Worm (Caenorhabditis elegans) whole organism, L4/young adult: ENCODE results near the gene pbs-6.
A peak's percentile ranks its signal among the peaks of the same experiment; 100 is the strongest.

Experiments used
- W03F9.2 ChIP-seq: fragments of 150-350 bp; optimal IDR thresholded peaks from 2 replicates; lab custom pipeline; 2014; ENCODE audit warnings: missing biosample characterization, missing genetic modification characterization
- dao-5 ChIP-seq: sonication (generic microtip); optimal IDR thresholded peaks from 2 replicates; lab custom pipeline; 2016; ENCODE audit warnings: missing genotype, missing genetic modification characterization, moderate library complexity, missing compliant biosample characterization
- him-1 ChIP-seq: sonication (generic microtip); optimal IDR thresholded peaks from 2 replicates; lab custom pipeline; 2016; ENCODE audit warnings: missing genotype, missing genetic modification reagents, missing genetic modification characterization, missing compliant biosample characterization

Gene pbs-6

DNA sequence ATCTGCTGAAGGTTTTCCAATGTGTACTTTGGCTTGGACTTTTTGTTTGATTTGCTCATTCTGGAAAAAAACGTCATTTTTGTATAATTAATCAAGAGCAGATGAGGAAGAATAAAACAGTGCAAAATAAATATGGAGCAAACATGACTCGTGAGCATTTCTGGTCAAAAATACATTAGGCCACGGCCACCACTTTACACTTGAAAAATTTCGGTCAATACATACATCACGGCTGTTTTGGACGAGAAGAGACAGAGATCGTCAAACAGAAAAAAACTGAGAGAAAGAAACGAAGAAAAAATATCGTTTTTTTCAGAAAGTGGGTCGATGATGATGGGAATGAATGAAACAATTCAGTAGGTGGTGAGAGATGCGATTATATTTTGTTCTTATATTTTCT lies 24.4 kb upstream of the pbs-6 start, which contains the start of the genes F09G8.7 and crn-7:
Gene F09G8.7, minus strand, starts transcription at position 60 of the 400 bp plus-strand sequence.
Gene crn-7, plus strand, starts transcription at position 236 of the 400 bp plus-strand sequence.
- TF ChIP-seq dao-5: no peak
- TF ChIP-seq W03F9.2 (tag; lab: Kevin White, UChicago): no peak
- TF ChIP-seq him-1: no peak

DNA sequence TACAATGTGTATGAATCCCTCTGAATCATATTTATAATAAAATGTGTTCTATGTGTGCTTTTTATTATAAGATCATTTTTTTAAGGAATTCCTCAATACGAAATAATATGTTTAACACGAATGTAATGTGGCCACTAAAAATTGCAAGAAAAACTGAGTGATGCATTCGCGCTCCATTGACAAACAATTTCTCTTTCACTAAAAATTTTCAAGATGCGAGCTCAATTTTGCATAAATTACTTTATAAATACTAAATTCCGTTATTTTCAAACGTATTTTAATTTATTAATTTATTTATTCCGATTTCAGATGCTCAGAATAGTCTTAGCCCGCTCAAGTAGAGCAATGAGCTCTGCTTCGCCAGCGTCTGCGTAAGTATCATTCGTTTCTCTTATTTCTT lies 21.9 kb upstream of the pbs-6 start, which contains the start of gene mrps-9:
Gene mrps-9, plus strand, starts transcription at position 310 of the 400 bp plus-strand sequence.
- TF ChIP-seq dao-5 (no peak), W03F9.2 (tag; lab: Kevin White, UChicago) (peak; percentile 13), him-1 (no peak)

DNA sequence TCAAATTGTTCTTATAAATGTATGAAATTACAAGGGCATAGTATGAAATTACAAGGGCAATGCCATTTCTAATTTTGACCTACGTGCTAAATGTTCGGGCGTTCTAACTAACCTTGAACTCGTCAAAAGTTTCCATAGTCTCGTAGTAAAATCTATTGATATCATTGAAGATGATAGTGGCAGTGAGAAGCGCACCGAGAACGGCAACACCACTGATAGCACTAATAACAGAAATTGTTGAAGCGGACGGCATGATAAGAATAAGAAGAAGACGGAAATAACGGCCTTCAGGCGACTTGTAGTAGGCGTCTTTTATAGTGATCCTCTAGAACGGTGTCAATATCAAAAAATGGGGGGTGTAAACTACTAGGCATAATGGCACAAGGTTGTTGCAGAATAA lies 19.5 kb upstream of the pbs-6 start, which contains the start of gene col-91:
Gene col-91, minus strand, starts transcription at position 288 of the 400 bp plus-strand sequence.
- no peak for TF ChIP-seq W03F9.2 (tag; lab: Kevin White, UChicago)

DNA sequence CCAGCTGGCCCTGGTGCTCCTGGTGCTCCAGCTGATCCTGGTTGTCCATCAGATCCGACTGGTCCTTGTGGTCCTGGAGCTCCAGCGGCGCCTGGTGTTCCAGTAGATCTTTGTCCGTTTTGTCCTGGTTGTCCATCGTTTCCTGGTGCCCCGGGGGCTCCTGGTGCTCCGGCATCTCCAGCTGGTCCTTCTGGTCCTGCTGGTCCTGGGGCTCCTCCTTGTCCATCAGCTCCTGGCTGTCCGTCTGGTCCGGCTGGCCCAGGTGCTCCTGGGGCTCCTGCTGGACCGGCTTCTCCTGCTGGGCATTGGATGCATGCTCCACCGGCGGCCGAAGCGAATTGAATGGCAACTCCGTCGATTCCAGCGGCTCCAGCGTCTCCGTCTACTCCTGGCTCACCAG lies 18.7 kb upstream of the pbs-6 start:
- no peak for TF ChIP-seq W03F9.2 (tag; lab: Kevin White, UChicago)
- TF ChIP-seq dao-5: no peak
- no peak for TF ChIP-seq him-1

DNA sequence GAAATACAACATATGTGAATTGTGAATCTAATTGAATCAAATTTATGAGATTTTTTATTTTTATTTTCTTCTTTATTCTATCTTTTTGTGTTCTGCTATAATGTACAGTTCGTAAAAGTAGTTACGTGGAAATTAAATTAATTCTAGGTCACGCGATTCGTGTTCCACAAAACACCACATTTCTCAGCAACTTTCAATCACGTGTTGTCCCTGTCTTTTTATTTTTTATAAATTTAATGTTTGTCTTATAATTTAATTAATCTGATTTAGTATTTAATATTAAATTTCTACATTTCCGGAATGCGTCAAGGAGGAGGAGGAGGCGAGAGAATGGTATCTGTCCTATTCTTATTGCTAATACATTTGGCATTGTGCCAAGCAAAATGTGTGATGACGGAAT lies 14.2 kb upstream of the pbs-6 start, which contains the start of gene ncr-2:
Gene ncr-2, plus strand, starts transcription at position 301 of the 400 bp plus-strand sequence.
- no peak for TF ChIP-seq W03F9.2 (tag; lab: Kevin White, UChicago)
- no peak for TF ChIP-seq him-1
- TF ChIP-seq dao-5: no peak

DNA sequence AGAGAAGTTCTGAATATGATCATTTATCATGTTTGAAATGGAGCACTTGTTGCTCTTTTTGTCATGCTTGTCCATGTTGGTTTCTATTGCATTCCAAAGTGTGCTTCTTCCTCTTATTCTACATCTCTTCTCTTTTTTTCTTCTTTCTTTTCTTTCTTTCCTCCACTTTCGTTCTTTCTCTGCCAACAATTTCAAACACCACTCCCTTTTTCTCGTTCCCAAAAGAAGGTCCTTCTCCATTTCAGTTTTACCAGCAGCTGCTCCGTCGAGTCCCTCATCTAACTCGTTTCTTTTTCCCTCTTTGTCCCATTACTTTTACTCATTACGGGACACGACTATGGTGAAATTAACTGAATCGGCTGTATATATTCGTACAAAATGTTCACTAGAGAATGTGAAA lies 11.0 kb upstream of the pbs-6 start, which contains the start of gene F09G8.5:
Gene F09G8.5, plus strand, starts transcription at position 38 of the 400 bp plus-strand sequence.
- TF ChIP-seq dao-5 (no peak), him-1 (no peak), W03F9.2 (tag; lab: Kevin White, UChicago) (no peak)

DNA sequence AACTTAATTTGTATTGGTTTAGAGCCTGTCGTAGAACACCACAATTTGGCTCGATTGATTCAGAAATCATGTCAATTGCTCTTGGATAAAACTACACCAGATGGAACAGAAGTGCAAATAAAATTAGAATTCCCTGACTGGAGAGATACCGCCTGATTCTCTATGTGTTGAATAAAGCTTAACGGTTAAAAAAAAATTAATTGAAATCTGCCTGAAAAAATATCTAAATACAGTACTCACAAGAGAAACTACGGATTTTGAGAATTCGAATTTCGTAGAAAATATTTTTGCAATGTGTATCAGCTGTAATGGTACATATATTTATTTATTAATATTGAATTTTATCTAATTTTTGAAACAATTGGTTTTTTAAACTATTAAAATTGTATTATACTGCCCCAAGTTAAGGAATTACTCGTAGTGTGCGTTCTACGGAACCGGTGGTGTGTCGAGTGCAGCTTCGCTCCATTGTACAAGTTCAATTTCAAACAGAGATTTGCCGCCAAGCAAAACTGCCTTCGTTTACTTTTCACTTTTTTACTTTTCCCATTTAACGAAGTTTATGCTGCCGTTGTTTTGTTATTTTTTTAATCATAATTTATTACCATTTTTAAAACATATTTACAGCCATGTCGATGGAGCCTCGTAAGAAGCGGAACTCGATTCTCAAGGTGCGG lies 6.3 kb upstream of the pbs-6 start, which contains the start of gene knl-1:
Gene knl-1, plus strand, starts transcription at position 626 of the 677 bp plus-strand sequence.
- peak; percentile 50 for TF ChIP-seq W03F9.2 (tag; lab: Kevin White, UChicago)
- no peak for TF ChIP-seq him-1
- no peak for TF ChIP-seq dao-5

DNA sequence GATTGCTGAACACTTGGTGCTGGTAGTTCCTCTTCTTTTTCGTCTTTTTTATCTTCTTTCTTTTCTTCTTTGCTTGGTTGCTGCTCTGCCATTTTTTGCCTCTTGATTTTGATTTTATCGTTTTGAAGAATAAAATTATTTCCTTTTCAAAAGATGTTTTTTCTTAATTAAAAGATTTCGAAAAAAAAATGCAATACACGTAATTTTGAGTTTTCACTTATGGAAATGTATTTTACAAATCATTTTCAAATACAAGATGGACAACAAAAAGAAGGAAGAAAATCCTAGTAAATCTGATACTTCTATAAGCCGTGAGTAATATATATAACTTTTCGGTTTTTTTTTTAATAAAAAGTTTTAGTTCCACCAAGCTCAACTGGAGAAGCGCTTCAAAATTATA lies 5.5 kb upstream of the pbs-6 start, which contains the start of the genes C02F5.10 and C02F5.2:
Gene C02F5.10, minus strand, starts transcription at position 101 of the 400 bp plus-strand sequence.
Gene C02F5.2, plus strand, starts transcription at position 239 of the 400 bp plus-strand sequence.
- no peak for TF ChIP-seq W03F9.2 (tag; lab: Kevin White, UChicago)
- no peak for TF ChIP-seq dao-5
- no peak for TF ChIP-seq him-1

DNA sequence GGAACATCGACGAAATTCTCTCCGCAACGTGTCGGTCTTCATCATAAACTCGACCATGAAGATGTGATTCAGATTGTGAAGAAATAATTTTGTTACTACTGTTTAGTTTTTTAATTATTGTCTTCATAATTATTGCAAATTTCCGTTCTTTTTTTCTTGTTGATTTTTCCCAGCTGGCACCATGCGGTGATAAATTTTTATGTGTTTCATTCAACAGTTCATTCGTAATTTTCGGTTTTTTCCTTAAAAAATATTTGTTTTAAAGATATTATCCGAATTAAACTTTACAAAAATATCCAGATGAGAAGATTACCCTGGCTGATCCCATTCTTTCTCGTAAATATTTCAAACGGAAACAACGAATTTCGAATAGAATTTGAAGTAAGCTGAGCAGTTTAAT lies 3.2 kb upstream of the pbs-6 start, which contains the start of gene C02F5.13:
Gene C02F5.13, plus strand, starts transcription at position 301 of the 400 bp plus-strand sequence.
- no peak for TF ChIP-seq W03F9.2 (tag; lab: Kevin White, UChicago)
- TF ChIP-seq him-1: no peak
- TF ChIP-seq dao-5: no peak

DNA sequence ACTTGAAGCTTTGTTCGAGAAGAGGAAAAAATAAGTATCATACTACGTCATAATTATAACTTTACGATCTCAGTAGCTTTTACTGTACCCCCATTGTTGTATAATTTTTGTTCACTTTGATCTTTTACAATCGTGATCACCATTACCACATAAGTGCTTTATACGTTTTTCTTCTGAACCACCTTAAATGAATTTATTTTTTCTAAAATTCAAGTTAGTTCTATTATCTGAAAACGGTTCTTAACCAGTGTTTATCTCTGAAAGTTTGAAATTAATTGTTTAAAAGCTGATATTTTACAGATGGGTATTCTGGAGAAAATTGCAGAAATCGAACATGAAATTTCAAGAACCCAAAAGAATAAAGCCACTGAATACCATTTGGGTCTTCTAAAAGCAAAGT lies 1.7 kb upstream of the pbs-6 start, which contains the start of gene C02F5.3:
Gene C02F5.3, plus strand, starts transcription at position 301 of the 400 bp plus-strand sequence.
- TF ChIP-seq W03F9.2 (tag; lab: Kevin White, UChicago) (no peak), him-1 (no peak), dao-5 (no peak)

DNA sequence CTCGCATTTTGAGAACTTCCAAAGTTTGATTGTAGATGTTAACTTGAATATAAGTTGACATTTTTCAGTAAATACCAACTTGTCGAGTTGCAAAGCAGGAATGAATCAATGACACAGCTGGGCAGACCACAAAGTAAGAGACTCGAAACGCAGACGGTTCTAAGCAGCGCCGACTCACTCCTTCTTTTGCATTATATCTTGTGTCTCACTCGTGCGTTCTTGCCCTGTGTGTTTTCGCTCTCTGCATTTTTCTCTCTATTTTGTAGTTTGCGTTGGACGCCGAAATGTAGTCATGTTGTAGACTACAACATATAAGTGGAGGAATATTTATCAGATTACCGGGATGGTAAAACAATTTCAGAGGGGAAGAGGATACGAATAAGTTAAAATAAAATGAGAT lies 1.1 kb downstream of the pbs-6 start, which contains the start of gene C02F5.12:
Gene C02F5.12, minus strand, starts transcription at position 221 of the 400 bp plus-strand sequence.
- TF ChIP-seq him-1 (no peak), dao-5 (no peak), W03F9.2 (tag; lab: Kevin White, UChicago) (no peak)

DNA sequence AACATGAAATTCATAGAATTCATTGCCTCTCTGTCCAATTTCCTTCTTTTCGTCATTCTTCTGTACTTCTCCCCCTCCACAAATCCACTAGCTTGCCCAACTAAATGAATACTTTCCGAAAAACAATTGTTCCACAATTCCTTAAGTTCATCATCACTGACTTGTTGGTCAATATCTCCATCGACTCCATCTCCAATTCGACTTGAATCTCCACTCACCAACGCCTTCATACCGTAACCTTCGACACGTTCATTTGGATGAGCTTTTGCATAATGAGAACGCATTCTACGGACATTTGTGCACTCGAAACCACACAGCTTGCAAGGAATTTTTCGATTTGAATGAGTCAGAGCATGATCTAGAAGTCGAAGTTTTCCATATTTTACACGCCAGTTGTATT lies 2.9 kb downstream of the pbs-6 start:
- TF ChIP-seq dao-5 (no peak), him-1 (no peak), W03F9.2 (tag; lab: Kevin White, UChicago) (no peak)

DNA sequence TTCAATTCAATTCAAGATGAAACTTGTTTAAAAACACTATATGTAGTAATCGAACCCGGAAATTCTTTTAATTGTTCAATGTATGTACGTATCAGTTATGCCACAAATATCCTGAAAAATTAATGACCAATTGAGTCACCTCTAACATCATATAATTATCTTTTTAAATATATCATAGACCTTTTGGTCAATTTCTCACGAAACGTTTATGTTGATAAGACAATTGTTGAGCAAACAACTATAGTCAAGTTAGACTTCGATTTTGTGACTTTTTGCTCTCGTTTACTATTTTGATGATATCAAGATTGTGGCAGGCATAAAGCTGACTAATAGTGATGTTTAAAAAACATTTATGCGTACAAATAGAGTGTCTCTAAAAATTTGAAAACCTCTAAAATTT lies 3.6 kb downstream of the pbs-6 start:
- TF ChIP-seq dao-5: no peak
- TF ChIP-seq W03F9.2 (tag; lab: Kevin White, UChicago): no peak
- TF ChIP-seq him-1: no peak

DNA sequence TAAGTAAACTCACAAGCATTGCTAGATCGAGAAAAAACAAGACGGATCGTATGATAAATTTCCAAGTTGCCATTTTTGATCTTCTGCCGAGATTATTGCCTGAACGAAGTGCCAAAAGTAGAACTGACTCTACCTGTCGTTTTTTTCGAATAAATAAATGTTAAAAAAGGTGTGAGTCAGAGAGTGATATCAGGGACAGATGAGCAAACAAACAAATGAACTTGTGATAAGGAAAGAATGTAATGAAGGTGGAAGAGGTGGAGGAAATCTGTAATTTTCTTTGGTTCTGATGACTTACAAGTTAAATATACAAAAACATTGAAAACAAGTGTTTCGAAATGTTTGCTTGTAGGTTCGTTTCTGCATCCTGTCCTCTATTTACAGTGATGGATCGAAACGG lies 4.6 kb downstream of the pbs-6 start, which contains the start of gene tsp-1:
Gene tsp-1, minus strand, starts transcription at position 99 of the 400 bp plus-strand sequence.
- no peak for TF ChIP-seq dao-5
- TF ChIP-seq W03F9.2 (tag; lab: Kevin White, UChicago): no peak
- no peak for TF ChIP-seq him-1

DNA sequence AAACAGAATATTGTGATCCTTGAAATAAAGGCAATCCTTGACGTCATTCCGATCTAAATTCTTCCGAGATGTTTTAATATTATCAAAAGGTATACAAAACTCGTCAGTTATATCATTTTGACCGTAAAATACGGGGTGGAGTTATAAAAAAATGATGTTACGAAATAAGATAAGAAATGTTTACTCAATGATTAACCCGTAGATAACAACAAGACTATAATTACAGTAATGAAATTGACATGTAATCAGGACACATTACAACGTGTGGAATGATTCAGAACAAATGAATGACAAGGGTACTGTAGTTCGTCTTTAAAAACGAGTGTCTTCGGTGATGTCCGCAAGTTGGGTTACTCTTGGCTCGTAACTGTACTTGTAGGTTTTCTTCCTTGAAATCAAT lies 6.1 kb downstream of the pbs-6 start, which contains the start of gene tsp-2:
Gene tsp-2, minus strand, starts transcription at position 109 of the 400 bp plus-strand sequence.
- TF ChIP-seq him-1 (no peak), W03F9.2 (tag; lab: Kevin White, UChicago) (no peak), dao-5 (no peak)
